Fruit fly (Drosophila melanogaster) whole organism, embryonic: ENCODE results near the gene rho-4.

ENCODE experiments used
- Adf1 ChIP-seq: fragments of 200-800 bp; sonication (Bioruptor generic); IDR thresholded peaks from 2 replicates; pipeline ENCODE4 v1.3.6; 2022; ENCODE audit warnings: missing biosample characterization, missing genetic modification characterization
- Aef1 ChIP-seq: fragments of 200-800 bp; sonication (Bioruptor generic); IDR thresholded peaks from 3 replicates; pipeline ENCODE4 v1.3.6; 2022; ENCODE audit warnings: missing biosample characterization, missing genetic modification characterization
- Blimp-1 ChIP-seq: fragments of 200-800 bp; sonication (Bioruptor generic); optimal IDR thresholded peaks from 3 replicates; lab custom pipeline; 2018; ENCODE audit warnings: missing biosample characterization, missing genetic modification characterization, mild to moderate bottlenecking, moderate library complexity, missing genetic modification reagents
- CG10462 ChIP-seq: fragments of 200-800 bp; sonication (Bioruptor generic); optimal IDR thresholded peaks from 2 replicates; lab custom pipeline; 2016; ENCODE audit warnings: missing biosample characterization, missing genetic modification characterization
- CG11504 ChIP-seq: fragments of 200-800 bp; sonication (Bioruptor generic); optimal IDR thresholded peaks from 3 replicates; lab custom pipeline; 2019; ENCODE audit warnings: missing biosample characterization, mild to moderate bottlenecking, missing genetic modification characterization, moderate library complexity
- CG11696 ChIP-seq: fragments of 200-800 bp; sonication (Bioruptor generic); IDR thresholded peaks from 2 replicates; pipeline ENCODE4 v1.3.6; 2022; ENCODE audit warnings: missing biosample characterization, missing genetic modification characterization
- CG12769 ChIP-seq: fragments of 200-800 bp; sonication (Bioruptor generic); optimal IDR thresholded peaks from 2 replicates; lab custom pipeline; 2019; ENCODE audit warnings: missing biosample characterization, mild to moderate bottlenecking, missing genetic modification characterization, moderate library complexity
- CG12942 ChIP-seq: fragments of 200-800 bp; sonication (Bioruptor generic); optimal IDR thresholded peaks from 3 replicates; lab custom pipeline; 2016; ENCODE audit warnings: missing biosample characterization, missing genetic modification characterization
- CG13287 ChIP-seq: fragments of 200-800 bp; sonication (Bioruptor generic); IDR thresholded peaks from 2 replicates; pipeline ENCODE4 v1.3.6; 2022; ENCODE audit warnings: missing biosample characterization, missing genetic modification characterization; ENCODE audit not compliant: partially characterized antibody
- CG13894 ChIP-seq: fragments of 200-800 bp; sonication (Bioruptor generic); optimal IDR thresholded peaks from 3 replicates; lab custom pipeline; 2018; ENCODE audit warnings: missing biosample characterization, mild to moderate bottlenecking, missing genetic modification characterization, moderate library complexity
- CG14441 ChIP-seq: fragments of 200-800 bp; sonication (Bioruptor generic); IDR thresholded peaks from 2 replicates; pipeline ENCODE4 v1.3.6; 2022; ENCODE audit warnings: missing biosample characterization, missing genetic modification characterization
- CG15696 ChIP-seq: fragments of 200-800 bp; sonication (Bioruptor generic); optimal IDR thresholded peaks from 2 replicates; lab custom pipeline; 2019; ENCODE audit warnings: missing biosample characterization, mild to moderate bottlenecking, missing genetic modification characterization, moderate library complexity
- CG18262 ChIP-seq: fragments of 200-800 bp; optimal IDR thresholded peaks from 3 replicates; lab custom pipeline; 2019; ENCODE audit warnings: missing biosample characterization, mild to moderate bottlenecking, missing genetic modification characterization, moderate library complexity
- CG18599 ChIP-seq: fragments of 200-800 bp; sonication (Bioruptor generic); optimal IDR thresholded peaks from 3 replicates; lab custom pipeline; 2017; ENCODE audit warnings: missing biosample characterization, missing genetic modification characterization, mild to moderate bottlenecking, moderate library complexity, missing genetic modification reagents
- CG31388 ChIP-seq: fragments of 200-800 bp; sonication (Bioruptor generic); optimal IDR thresholded peaks from 2 replicates; lab custom pipeline; 2016; ENCODE audit warnings: missing biosample characterization, missing genetic modification characterization
- CG32532 ChIP-seq: fragments of 200-800 bp; sonication (Bioruptor generic); IDR thresholded peaks from 2 replicates; pipeline ENCODE4 v1.3.6; 2022; ENCODE audit warnings: missing biosample characterization, missing genetic modification characterization
- CG3995 ChIP-seq: fragments of 200-800 bp; sonication (Bioruptor generic); optimal IDR thresholded peaks from 3 replicates; lab custom pipeline; 2016; ENCODE audit warnings: missing biosample characterization, missing genetic modification characterization
- CG4730 ChIP-seq: fragments of 200-800 bp; sonication (Bioruptor generic); IDR thresholded peaks from 2 replicates; pipeline ENCODE4 v1.3.6; 2022; ENCODE audit warnings: missing biosample characterization, missing genetic modification characterization
- CG8388 ChIP-seq: fragments of 200-800 bp; sonication (Bioruptor generic); optimal IDR thresholded peaks from 2 replicates; lab custom pipeline; 2019; ENCODE audit warnings: missing biosample characterization, mild to moderate bottlenecking, missing genetic modification characterization, moderate library complexity
- CG8765 ChIP-seq: fragments of 200-800 bp; sonication (Bioruptor generic); IDR thresholded peaks from 2 replicates; pipeline ENCODE4 v1.3.6; 2022; ENCODE audit warnings: missing biosample characterization, missing genetic modification characterization
- CHES-1-like ChIP-seq: fragments of 200-800 bp; sonication (Bioruptor generic); optimal IDR thresholded peaks from 2 replicates; lab custom pipeline; 2016; ENCODE audit warnings: missing biosample characterization, missing genetic modification characterization
- D19A ChIP-seq: fragments of 200-800 bp; optimal IDR thresholded peaks from 3 replicates; lab custom pipeline; 2019; ENCODE audit warnings: missing biosample characterization, mild to moderate bottlenecking, missing genetic modification characterization, moderate library complexity
- Dad ChIP-seq: fragments of 200-800 bp; sonication (Bioruptor generic); optimal IDR thresholded peaks from 3 replicates; lab custom pipeline; 2016; ENCODE audit warnings: missing biosample characterization, missing genetic modification characterization
- Gsc ChIP-seq: fragments of 200-800 bp; sonication (Bioruptor generic); IDR thresholded peaks from 2 replicates; pipeline ENCODE4 v1.3.6; 2022; ENCODE audit warnings: missing biosample characterization, missing genetic modification characterization
- Gug ChIP-seq: fragments of 200-800 bp; sonication (Bioruptor generic); IDR thresholded peaks from 4 replicates; pipeline ENCODE4 v1.3.6; 2022; ENCODE audit warnings: missing biosample characterization, missing genetic modification characterization
- HHEX ChIP-seq: fragments of 200-800 bp; sonication (Bioruptor generic); optimal IDR thresholded peaks from 3 replicates; lab custom pipeline; 2017; ENCODE audit warnings: missing biosample characterization, mild to moderate bottlenecking, missing genetic modification characterization, missing genetic modification reagents
- Hr51 ChIP-seq, 2 experiments: fragments of 200-800 bp; sonication (Bioruptor generic); optimal IDR thresholded peaks; 2 replicates in 1 of 2; 3 replicates in 1 of 2; lab custom pipeline; 2016 to 2018; ENCODE audit warnings: missing biosample characterization in 2 of 2, missing genetic modification characterization in 2 of 2, mild to moderate bottlenecking in 1 of 2, moderate library complexity in 1 of 2
- Hsf ChIP-seq: fragments of 200-800 bp; sonication (Bioruptor generic); optimal IDR thresholded peaks from 3 replicates; lab custom pipeline; 2016; ENCODE audit warnings: missing biosample characterization, missing genetic modification characterization
- Lhr ChIP-seq: fragments of 200-800 bp; sonication (Bioruptor generic); optimal IDR thresholded peaks from 3 replicates; lab custom pipeline; 2017; ENCODE audit warnings: mild to moderate bottlenecking, missing biosample characterization, missing genetic modification reagents, missing genetic modification characterization
- Myb ChIP-seq: fragments of 200-800 bp; sonication (Bioruptor generic); optimal IDR thresholded peaks from 2 replicates; lab custom pipeline; 2016; ENCODE audit warnings: missing biosample characterization, missing genetic modification characterization
- NFAT ChIP-seq: fragments of 200-800 bp; sonication (Bioruptor generic); IDR thresholded peaks from 2 replicates; pipeline ENCODE4 v1.3.6; 2022; ENCODE audit warnings: missing biosample characterization, missing genetic modification characterization
- Taf1 ChIP-seq: fragments of 200-800 bp; sonication (Bioruptor generic); IDR thresholded peaks from 2 replicates; pipeline ENCODE4 v1.3.6; 2022; ENCODE audit warnings: missing biosample characterization, missing genetic modification characterization
- aop ChIP-seq: fragments of 200-800 bp; sonication (Bioruptor generic); IDR thresholded peaks from 2 replicates; pipeline ENCODE4 v1.3.6; 2022; ENCODE audit warnings: missing biosample characterization, missing genetic modification characterization
- az2 ChIP-seq: fragments of 200-800 bp; sonication (Bioruptor generic); optimal IDR thresholded peaks from 3 replicates; lab custom pipeline; 2016; ENCODE audit warnings: missing biosample characterization, missing genetic modification characterization
- bbx ChIP-seq: fragments of 200-800 bp; sonication (Bioruptor generic); IDR thresholded peaks from 2 replicates; pipeline ENCODE4 v1.3.6; 2022; ENCODE audit warnings: missing biosample characterization, missing genetic modification characterization; ENCODE audit not compliant: partially characterized antibody
- bsh ChIP-seq, 2 experiments: fragments of 200-800 bp; sonication (Bioruptor generic); optimal IDR thresholded peaks; 2 replicates each; lab custom pipeline; 2017 to 2018; ENCODE audit warnings: mild to moderate bottlenecking in 2 of 2, missing biosample characterization in 2 of 2, missing genetic modification characterization in 2 of 2, moderate library complexity in 1 of 2
- danr ChIP-seq: fragments of 200-800 bp; sonication (Bioruptor generic); IDR thresholded peaks from 2 replicates; pipeline ENCODE4 v1.3.6; 2022; ENCODE audit warnings: missing biosample characterization, missing genetic modification characterization
- fd3F ChIP-seq: fragments of 200-800 bp; sonication (Bioruptor generic); optimal IDR thresholded peaks from 2 replicates; lab custom pipeline; 2018; ENCODE audit warnings: missing biosample characterization, mild to moderate bottlenecking, missing genetic modification characterization, moderate library complexity
- gsb-n ChIP-seq: fragments of 200-800 bp; sonication (Bioruptor generic); optimal IDR thresholded peaks from 3 replicates; lab custom pipeline; 2018; ENCODE audit warnings: missing biosample characterization, mild to moderate bottlenecking, missing genetic modification characterization
- insv ChIP-seq, 2 experiments: fragments of 200-800 bp; sonication (Bioruptor generic); optimal IDR thresholded peaks; 3 replicates each; lab custom pipeline; 2016 to 2018; ENCODE audit warnings: missing biosample characterization in 2 of 2, missing genetic modification characterization in 2 of 2
- ken ChIP-seq: fragments of 200-800 bp; sonication (Bioruptor generic); IDR thresholded peaks from 3 replicates; pipeline ENCODE4 v1.3.6; 2022; ENCODE audit warnings: missing biosample characterization, missing genetic modification characterization
- pros ChIP-seq: fragments of 200-800 bp; sonication (Bioruptor generic); optimal IDR thresholded peaks from 3 replicates; lab custom pipeline; 2019; ENCODE audit warnings: missing biosample characterization, mild to moderate bottlenecking, missing genetic modification characterization, moderate library complexity
- ranshi ChIP-seq: fragments of 200-800 bp; sonication (Bioruptor generic); IDR thresholded peaks from 2 replicates; pipeline ENCODE4 v1.3.6; 2022; ENCODE audit warnings: missing biosample characterization, missing genetic modification characterization
- sc ChIP-seq, 3 experiments: fragments of >200 bp in 2 of 3; fragments of 200-800 bp in 1 of 3; sonication (Bioruptor generic) in 1 of 3; optimal IDR thresholded peaks; 2 replicates in 2 of 3; 3 replicates in 1 of 3; lab custom pipeline; 2017; ENCODE audit warnings: mild to moderate bottlenecking in 1 of 3, missing biosample characterization in 1 of 3, missing genetic modification characterization in 1 of 3, missing genetic modification reagents in 1 of 3
- sd ChIP-seq: fragments of 200-800 bp; sonication (Bioruptor generic); optimal IDR thresholded peaks from 3 replicates; lab custom pipeline; 2018; ENCODE audit warnings: missing biosample characterization, mild to moderate bottlenecking, missing genetic modification characterization, moderate library complexity
- tap ChIP-seq: fragments of 200-800 bp; optimal IDR thresholded peaks from 3 replicates; lab custom pipeline; 2019; ENCODE audit warnings: missing biosample characterization, mild to moderate bottlenecking, missing genetic modification characterization, moderate library complexity
- tll ChIP-seq, 2 experiments: fragments of 200-800 bp in 1 of 2; fragments of >200 bp in 1 of 2; sonication (Bioruptor generic) in 1 of 2; optimal IDR thresholded peaks; 2 replicates each; lab custom pipeline; 2017 to 2019; ENCODE audit warnings: missing biosample characterization in 2 of 2, missing genetic modification characterization in 2 of 2, mild to moderate bottlenecking in 1 of 2, moderate library complexity in 1 of 2
- unpg ChIP-seq: fragments of 200-800 bp; sonication (Bioruptor generic); optimal IDR thresholded peaks from 3 replicates; lab custom pipeline; 2018; ENCODE audit warnings: missing biosample characterization, mild to moderate bottlenecking, missing genetic modification characterization, moderate library complexity
- wor ChIP-seq: fragments of 200-800 bp; sonication (Bioruptor generic); IDR thresholded peaks from 2 replicates; pipeline ENCODE4 v1.3.6; 2022; ENCODE audit warnings: missing biosample characterization, missing genetic modification characterization

The rho-4 gene

dm6 chrX:11576540-11576939, 23.1 kb upstream of the rho-4 start, which contains the start of gene CG11695 (continued):
- TF ChIP-seq fd3F, result peak; percentile 47
- peak; percentile 33 for TF ChIP-seq CHES-1-like
- no peak for TF ChIP-seq sc (optimal IDR thresholded peaks at IDR 0.05; lab: Kevin White, UChicago)
- TF ChIP-seq sc (GFP tag; optimal IDR thresholded peaks at IDR 0.05; lab: Kevin White, UChicago), result no peak
- TF ChIP-seq CG32532, result peak; percentile 76
- TF ChIP-seq Blimp-1, result peak; percentile 41
- TF ChIP-seq unpg (GFP tag; lab: Kevin White, UChicago), result peak; percentile 71
- TF ChIP-seq Myb, result peak; percentile 16
- no peak for TF ChIP-seq CG10462 (GFP tag; lab: Kevin White, UChicago)
- TF ChIP-seq HHEX (GFP tag; lab: Kevin White, UChicago), result peak; percentile 18
- peak; percentile 49; the same call in 1 of the 2 replicates for TF ChIP-seq Taf1 (GFP tag; lab: Robert Waterston, UW)
- no peak for TF ChIP-seq CG4730
- TF ChIP-seq Gsc, result no peak
- no peak for TF ChIP-seq CG12769 (tag; lab: Kevin White, UChicago)
- TF ChIP-seq aop, result no peak
- TF ChIP-seq CG13287 (GFP tag; lab: Robert Waterston, UW), result peak; percentile 30; the same call in 1 of the 2 replicates
- TF ChIP-seq CG13894 (tag; lab: Kevin White, UChicago), result peak; percentile 80
- TF ChIP-seq CG14441 (GFP tag; lab: Robert Waterston, UW), result peak; percentile 48; the same call in 1 of the 2 replicates
- TF ChIP-seq CG18599 (GFP tag; lab: Kevin White, UChicago), result peak; percentile 75
- TF ChIP-seq Gug (GFP tag; lab: Robert Waterston, UW), result peak; percentile 52; the same call in 1 of the 4 replicates
- TF ChIP-seq tap (tag; lab: Kevin White, UChicago), result peak; percentile 15
- peak; percentile 42 for TF ChIP-seq CG8388 (GFP tag; lab: Kevin White, UChicago)
- TF ChIP-seq sd (tag; lab: Kevin White, UChicago), result peak; percentile 46
- peak; percentile 5 to 66 for TF ChIP-seq Hr51 (GFP tag; optimal IDR thresholded peaks at IDR 0.05; lab: Kevin White, UChicago)
- peak; percentile 62 for TF ChIP-seq CG18262 (tag; lab: Kevin White, UChicago)
- TF ChIP-seq NFAT, result peak; percentile 70
- TF ChIP-seq gsb-n (tag; lab: Kevin White, UChicago), result peak; percentile 44
- TF ChIP-seq danr (GFP tag; lab: Robert Waterston, UW), result 0 out of 2 replicates have a peak, but pooled peaks have one; percentile 13
- peak; percentile 56 for TF ChIP-seq CG12942 (GFP tag; lab: Kevin White, UChicago)
- peak; percentile 43 for TF ChIP-seq Adf1 (GFP tag; lab: Robert Waterston, UW)
- peak; percentile 48; the same call in 2 of the 3 replicates for TF ChIP-seq Aef1 (GFP tag; lab: Robert Waterston, UW)
- TF ChIP-seq pros (GFP tag; lab: Kevin White, UChicago), result peak; percentile 14
- TF ChIP-seq ken (GFP tag; lab: Robert Waterston, UW), result 0 out of 3 replicates have a peak, but pooled peaks have one; percentile 18
- TF ChIP-seq wor (GFP tag; lab: Robert Waterston, UW), result peak; percentile 37; the same call in 1 of the 2 replicates
- peak in 1 of 2 experiments; percentile 0 for TF ChIP-seq insv (GFP tag; optimal IDR thresholded peaks at IDR 0.05; lab: Kevin White, UChicago)
- peak; percentile 73 for TF ChIP-seq CG15696
- peak; percentile 48; the same call in 1 of the 2 replicates for TF ChIP-seq CG8765 (GFP tag; lab: Robert Waterston, UW)
- peak; percentile 7 to 58 for TF ChIP-seq bsh (GFP tag; optimal IDR thresholded peaks at IDR 0.05; lab: Kevin White, UChicago)
- peak; percentile 24 for TF ChIP-seq Lhr
- TF ChIP-seq tll (GFP tag; optimal IDR thresholded peaks at IDR 0.05; lab: Kevin White, UChicago), result no peak
- peak; percentile 45; the same call in 1 of the 2 replicates for TF ChIP-seq ranshi (GFP tag; lab: Robert Waterston, UW)
- peak; percentile 8 for TF ChIP-seq Dad (GFP tag; lab: Kevin White, UChicago)
- TF ChIP-seq CG11504 (tag; lab: Kevin White, UChicago), result peak; percentile 76
- TF ChIP-seq CG31388, result peak; percentile 9
- peak; percentile 45; the same call in 1 of the 2 replicates for TF ChIP-seq CG11696 (GFP tag; lab: Robert Waterston, UW)
- peak; percentile 67 for TF ChIP-seq Hsf (GFP tag; lab: Kevin White, UChicago)
- peak; percentile 38 for TF ChIP-seq CG3995 (GFP tag; lab: Kevin White, UChicago)
- TF ChIP-seq D19A (tag; lab: Kevin White, UChicago), result peak; percentile 34
- no peak for TF ChIP-seq bbx (GFP tag; lab: Robert Waterston, UW)
- TF ChIP-seq az2, result peak; percentile 54
